Worm (Caenorhabditis elegans): Measurements from ENCODE around the gene flcn-1.
A peak's percentile ranks its signal among the peaks of the same experiment; 100 is the strongest.

The flcn-1 gene

DNA sequence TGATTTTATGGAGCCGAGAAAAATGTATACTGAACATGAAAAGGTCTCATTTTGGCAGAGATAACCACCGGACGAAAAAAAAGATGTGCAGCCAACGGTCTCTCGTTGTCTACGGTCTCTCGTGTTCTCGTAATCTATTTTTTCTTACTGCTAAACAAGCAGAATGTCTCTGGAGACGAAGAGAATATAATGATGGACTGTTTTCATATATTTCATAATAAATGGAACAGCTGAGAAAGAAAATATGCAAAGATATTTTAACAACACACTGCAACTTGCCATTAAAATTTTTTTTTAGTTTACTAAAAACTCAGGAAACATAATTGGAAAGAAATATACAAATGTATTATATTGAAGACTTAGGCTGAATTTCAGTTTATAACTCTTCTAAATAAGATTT is 1.5 kb downstream of the flcn-1 start (continued):
- no peak for TF ChIP-seq snu-23 (GFP tag; optimal IDR thresholded peaks at IDR 0.05)
- TF ChIP-seq mdl-1 (tag; optimal IDR thresholded peaks at IDR 0.05), result no peak
- TF ChIP-seq mep-1 (tag; optimal IDR thresholded peaks at IDR 0.05), result peak; percentile 7

- TF ChIP-seq ceh-90 (tag; optimal IDR thresholded peaks at IDR 0.05), result no peak
- TF ChIP-seq efl-1 (optimal IDR thresholded peaks at IDR 0.05), result no peak
- TF ChIP-seq efl-1 (GFP tag; optimal IDR thresholded peaks at IDR 0.05 in 1 of 2), result peak in 1 of 2 experiments; percentile 11
These were observed 4.4 kb downstream of the flcn-1 start for ce11 chrII:6932978-6933377.

- TF ChIP-seq lin-14 (GFP tag; optimal IDR thresholded peaks at IDR 0.05) (peak; percentile 5), dpl-1 (GFP tag; optimal IDR thresholded peaks at IDR 0.05) (no peak), ztf-4 (tag; optimal IDR thresholded peaks at IDR 0.05) (no peak)
These were observed 6.2 kb downstream of the flcn-1 start for ce11 chrII:6934729-6935128.

ce11 chrII:6935975-6936374 is 7.4 kb downstream of the flcn-1 start:
- peak; percentile 41 for TF ChIP-seq dsc-1 (tag; optimal IDR thresholded peaks at IDR 0.05)
- TF ChIP-seq ztf-11 (tag; optimal IDR thresholded peaks at IDR 0.05), result peak in 1 of 2 experiments; percentile 50
- TF ChIP-seq ces-1 (GFP tag; optimal IDR thresholded peaks at IDR 0.05), result no peak
- peak; percentile 29 for TF ChIP-seq tbx-2 (tag; optimal IDR thresholded peaks at IDR 0.05)
- TF ChIP-seq egl-13 (tag; optimal IDR thresholded peaks at IDR 0.05), result peak; percentile 19
- TF ChIP-seq unc-86 (tag; optimal IDR thresholded peaks at IDR 0.05), result peak; percentile 36
- TF ChIP-seq efl-1 (optimal IDR thresholded peaks at IDR 0.05), result no peak
- peak in 1 of 2 experiments; percentile 88 for TF ChIP-seq efl-1 (GFP tag; optimal IDR thresholded peaks at IDR 0.05 in 1 of 2)
- no peak for TF ChIP-seq ceh-88 (GFP tag; IDR thresholded peaks at IDR 0.05)

DNA sequence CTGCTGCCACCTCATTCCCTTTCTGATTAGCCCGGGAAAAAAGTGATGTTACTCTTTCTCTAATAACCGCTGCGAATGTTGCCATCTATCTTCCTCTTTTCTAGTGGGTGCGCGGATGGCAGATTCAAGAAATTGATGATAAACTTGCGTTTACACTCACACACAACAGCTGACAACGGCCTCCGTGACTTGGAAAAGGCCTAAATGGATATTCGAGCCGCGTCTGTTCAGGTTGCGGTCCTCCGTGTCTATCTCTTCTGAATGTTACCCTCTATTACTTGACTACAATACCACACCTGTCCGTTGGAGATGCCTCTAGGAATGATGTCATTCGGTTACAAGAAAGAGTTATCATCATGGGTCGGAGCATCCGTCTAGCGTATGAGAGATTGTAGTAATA is 8.0 kb downstream of the flcn-1 start:
- no peak for TF ChIP-seq lin-13 (GFP tag; optimal IDR thresholded peaks at IDR 0.05)
- peak; percentile 4 for TF ChIP-seq nhr-71 (tag; optimal IDR thresholded peaks at IDR 0.05)
- TF ChIP-seq pag-3 (tag; optimal IDR thresholded peaks at IDR 0.05; ENCODE audit: borderline replicate concordance, insufficient read depth), result no peak
- TF ChIP-seq hpl-2 (GFP tag; optimal IDR thresholded peaks at IDR 0.05), result no peak
- TF ChIP-seq blmp-1 (tag; optimal IDR thresholded peaks at IDR 0.05), result no peak
- TF ChIP-seq irx-1 (tag; optimal IDR thresholded peaks at IDR 0.05), result no peak
- TF ChIP-seq efl-1 (optimal IDR thresholded peaks at IDR 0.05), result no peak
- peak in 1 of 2 experiments; percentile 71 for TF ChIP-seq efl-1 (GFP tag; optimal IDR thresholded peaks at IDR 0.05 in 1 of 2)
- TF ChIP-seq mdl-1 (tag; optimal IDR thresholded peaks at IDR 0.05), result no peak
- no peak for TF ChIP-seq fkh-8 (tag; optimal IDR thresholded peaks at IDR 0.05)
- TF ChIP-seq nhr-76 (tag; optimal IDR thresholded peaks at IDR 0.05), result no peak

- TF ChIP-seq dsc-1 (tag; optimal IDR thresholded peaks at IDR 0.05), result peak; percentile 32
- TF ChIP-seq fos-1 (tag; optimal IDR thresholded peaks at IDR 0.05), result no peak
- peak; percentile 2 for TF ChIP-seq fkh-8 (tag; optimal IDR thresholded peaks at IDR 0.05)
These were observed 8.5 kb downstream of the flcn-1 start for ce11 chrII:6937057-6937456.

DNA sequence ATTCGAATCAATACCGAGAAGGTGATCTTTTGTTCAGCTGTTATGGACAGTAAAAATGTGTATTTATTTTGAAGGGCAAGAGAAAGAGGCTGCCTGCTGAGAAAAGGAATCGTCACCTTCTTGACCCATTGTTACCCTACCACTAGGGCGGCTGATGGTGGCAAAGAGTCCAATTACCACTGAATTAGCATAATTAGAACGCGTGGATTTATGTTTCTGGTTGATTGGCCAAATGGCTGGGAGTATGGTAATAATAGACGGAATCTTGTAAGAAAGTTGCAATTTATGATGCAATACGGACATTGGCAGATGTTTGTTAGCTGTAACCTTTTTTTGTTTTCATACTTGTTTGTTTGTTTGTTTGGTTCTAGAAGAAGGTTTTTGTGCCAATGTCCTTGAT is 11.3 kb downstream of the flcn-1 start:
- TF ChIP-seq lin-14 (GFP tag; optimal IDR thresholded peaks at IDR 0.05), result peak; percentile 3
- no peak for TF ChIP-seq elt-3 (tag; optimal IDR thresholded peaks at IDR 0.05)

- peak; percentile 40 for TF ChIP-seq fkh-8 (tag; optimal IDR thresholded peaks at IDR 0.05)
- TF ChIP-seq lin-14 (GFP tag; optimal IDR thresholded peaks at IDR 0.05), result peak; percentile 28
- no peak for TF ChIP-seq nhr-47 (tag; optimal IDR thresholded peaks at IDR 0.05)
- peak; percentile 16 for TF ChIP-seq mep-1 (tag; optimal IDR thresholded peaks at IDR 0.05)
- TF ChIP-seq efl-1 (optimal IDR thresholded peaks at IDR 0.05), result no peak
- TF ChIP-seq efl-1 (GFP tag; optimal IDR thresholded peaks at IDR 0.05 in 1 of 2), result no peak
- no peak for TF ChIP-seq blmp-1 (tag; optimal IDR thresholded peaks at IDR 0.05)
These were observed 12.2 kb downstream of the flcn-1 start for ce11 chrII:6940726-6941230.

All from whole organism, L1 larva.